Worm (Caenorhabditis elegans) whole organism, L1 larva: ENCODE data around the gene B0280.11.

Source experiments
- egl-27 ChIP-seq, 2 experiments: fragments of 150-350 bp in 1 of 2; sonication (generic microtip); optimal IDR thresholded peaks; 3 replicates each; lab custom pipeline; 2017 to 2018; ENCODE audit warnings: missing biosample characterization in 2 of 2, missing genetic modification characterization in 2 of 2, missing genetic modification reagents in 2 of 2
- elt-2 ChIP-seq: sonication (generic microtip); optimal IDR thresholded peaks from 2 replicates; lab custom pipeline; 2016; ENCODE audit warnings: missing genetic modification characterization, mild to moderate bottlenecking, inconsistent platforms, missing compliant biosample characterization, missing genetic modification reagents
- fkh-10 ChIP-seq: sonication (generic microtip); optimal IDR thresholded peaks from 2 replicates; lab custom pipeline; 2017; ENCODE audit warnings: missing biosample characterization, missing genetic modification reagents, missing genetic modification characterization
- fos-1 ChIP-seq: fragments of 150-350 bp; optimal IDR thresholded peaks from 2 replicates; lab custom pipeline; 2014; ENCODE audit warnings: missing biosample characterization, missing genetic modification characterization
- lin-35 ChIP-seq, 2 experiments: fragments of 150-350 bp; optimal IDR thresholded peaks; 2 replicates each; lab custom pipeline; 2014; ENCODE audit warnings: missing biosample characterization in 2 of 2, missing genetic modification characterization in 2 of 2, missing genetic modification reagents in 2 of 2
- mep-1 ChIP-seq: fragments of 150-350 bp; optimal IDR thresholded peaks from 2 replicates; lab custom pipeline; 2014; ENCODE audit warnings: missing biosample characterization, missing genetic modification characterization
- nhr-11 ChIP-seq: fragments of 150-350 bp; optimal IDR thresholded peaks from 2 replicates; lab custom pipeline; 2014; ENCODE audit warnings: missing biosample characterization, missing genetic modification characterization
- rnt-1 ChIP-seq: sonication (generic microtip); optimal IDR thresholded peaks from 2 replicates; lab custom pipeline; 2016; ENCODE audit warnings: mild to moderate bottlenecking, missing genetic modification characterization, moderate library complexity, missing compliant biosample characterization
- snu-23 ChIP-seq: sonication (generic microtip); optimal IDR thresholded peaks from 2 replicates; lab custom pipeline; 2016; ENCODE audit warnings: missing genetic modification characterization, missing compliant biosample characterization

DNA sequence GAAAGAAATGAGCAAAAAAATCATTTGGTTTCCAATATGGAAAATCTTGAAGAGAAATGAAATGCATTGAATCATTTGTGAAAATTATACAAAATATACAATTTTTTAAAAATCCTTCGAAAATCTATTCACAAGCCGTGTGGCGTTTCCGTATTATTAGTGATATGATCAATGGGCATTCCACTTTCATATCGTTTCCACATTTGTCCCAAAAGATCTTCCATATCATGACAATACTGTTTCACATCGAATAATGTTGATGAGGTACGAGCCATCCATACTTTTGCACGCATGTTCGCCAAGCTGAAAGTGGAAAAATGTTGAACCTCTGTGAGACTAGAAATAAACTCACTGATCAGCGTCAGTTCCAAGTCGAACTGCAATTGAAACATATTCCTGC lies 8.3 kb upstream of the B0280.11 start:
- TF ChIP-seq fkh-10 (GFP tag; lab: Kevin White, UChicago) (no peak), egl-27 (tag; optimal IDR thresholded peaks at IDR 0.05; lab: Kevin White, UChicago) (no peak), fos-1 (no peak), lin-35 (GFP tag; optimal IDR thresholded peaks at IDR 0.05; lab: Kevin White, UChicago) (no peak), mep-1 (tag; lab: Kevin White, UChicago) (no peak), nhr-11 (no peak), elt-2 (no peak), snu-23 (GFP tag; lab: Kevin White, UChicago) (no peak), rnt-1 (tag; lab: Kevin White, UChicago) (no peak)
